Worm (Caenorhabditis elegans): ENCODE measurements around the gene Y25C1A.6.

DNA sequence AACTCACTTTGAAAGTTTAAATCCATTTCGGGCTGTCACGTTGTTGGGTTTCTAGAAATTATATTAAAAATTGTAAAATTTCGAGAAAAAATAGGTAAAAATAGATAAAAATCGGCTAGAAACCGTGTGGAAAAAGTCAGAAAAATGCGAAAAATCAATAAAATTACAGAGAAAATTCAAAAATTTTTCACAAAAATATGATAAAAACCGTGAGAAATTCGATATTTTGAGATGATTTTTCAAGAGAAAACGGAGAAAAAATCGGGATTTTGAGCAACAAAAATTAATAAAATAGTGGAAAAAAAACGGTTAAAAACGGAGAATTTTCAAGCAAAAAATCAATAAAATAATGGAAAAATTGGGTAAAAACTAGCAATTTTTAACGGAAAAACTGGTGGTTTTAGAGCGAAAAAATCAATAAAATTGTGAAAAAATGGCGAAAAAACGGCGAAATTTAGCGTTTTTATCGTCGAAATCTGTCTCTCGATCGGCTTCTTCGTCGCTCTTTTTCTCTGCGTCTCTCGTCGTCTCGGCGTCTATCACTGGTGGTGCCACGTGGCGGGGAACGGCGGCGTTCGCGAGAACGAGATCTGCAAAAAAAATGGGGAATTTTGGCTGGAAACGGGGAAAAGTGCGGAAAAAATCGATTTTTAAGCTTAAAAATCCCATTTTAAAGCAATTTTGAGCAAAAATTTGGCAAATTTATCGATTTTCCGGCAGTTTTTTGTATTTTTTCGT, 10.3 kb downstream of the Y25C1A.6 start, which contains the start of gene Y25C1A.7:
- no peak for TF ChIP-seq zag-1 (tag; optimal IDR thresholded peaks at IDR 0.05)
- no peak for TF ChIP-seq unc-62 (GFP tag; optimal IDR thresholded peaks at IDR 0.05)
- no peak for TF ChIP-seq elt-3 (tag; optimal IDR thresholded peaks at IDR 0.05)
- no peak for TF ChIP-seq lin-13 (GFP tag; optimal IDR thresholded peaks at IDR 0.05)
- no peak for TF ChIP-seq ztf-4 (tag; optimal IDR thresholded peaks at IDR 0.05)
- TF ChIP-seq skn-1 (tag; optimal IDR thresholded peaks at IDR 0.05), result no peak
- no peak for TF ChIP-seq blmp-1 (tag; optimal IDR thresholded peaks at IDR 0.05; ENCODE audit: insufficient read depth)

All from whole organism, L2 larva.